Worm (Caenorhabditis elegans): Measurements from ENCODE around the gene pqn-51.
A peak's percentile ranks its signal among the peaks of the same experiment; 100 is the strongest.

The pqn-51 gene

ce11 chrV:5012193-5012853, 37.1 kb upstream of the pqn-51 start, which contains the start of gene srr-6:
Gene srr-6 (plus strand): TSS chrV:5012803.
- TF ChIP-seq lin-32 (GFP tag; optimal IDR thresholded peaks at IDR 0.05) (no peak), pha-4 (tag; optimal IDR thresholded peaks at IDR 0.05) (no peak), ceh-43 (GFP tag; optimal IDR thresholded peaks at IDR 0.05) (no peak), zip-8 (tag; optimal IDR thresholded peaks at IDR 0.05) (no peak), cnd-1 (tag; optimal IDR thresholded peaks at IDR 0.05) (no peak)

- TF ChIP-seq ces-1 (GFP tag; optimal IDR thresholded peaks at IDR 0.05): peak; percentile 33
- TF ChIP-seq mep-1 (tag; optimal IDR thresholded peaks at IDR 0.05): no peak
- no peak for TF ChIP-seq unc-39 (tag; optimal IDR thresholded peaks at IDR 0.05)
Observed at ce11 chrV:5016728-5017127, 32.7 kb upstream of the pqn-51 start.

- TF ChIP-seq lin-32 (GFP tag; optimal IDR thresholded peaks at IDR 0.05): no peak
- TF ChIP-seq mls-2 (tag; optimal IDR thresholded peaks at IDR 0.05): no peak
- no peak for TF ChIP-seq hlh-1 (tag; optimal IDR thresholded peaks at IDR 0.05)
- TF ChIP-seq snpc-4 (tag; optimal IDR thresholded peaks at IDR 0.05): no peak
- TF ChIP-seq unc-39 (tag; optimal IDR thresholded peaks at IDR 0.05): no peak
- TF ChIP-seq ceh-43 (GFP tag; optimal IDR thresholded peaks at IDR 0.05): no peak
- TF ChIP-seq elt-3 (tag; optimal IDR thresholded peaks at IDR 0.05): no peak
- TF ChIP-seq bed-3 (GFP tag; optimal IDR thresholded peaks at IDR 0.05): no peak
- no peak for TF ChIP-seq elt-1 (tag; optimal IDR thresholded peaks at IDR 0.05; ENCODE audit: borderline replicate concordance, insufficient read depth)
- no peak for TF ChIP-seq M03D4.4 (tag; optimal IDR thresholded peaks at IDR 0.05)
- no peak for TF ChIP-seq flh-1 (GFP tag; optimal IDR thresholded peaks at IDR 0.05)
- no peak for TF ChIP-seq nhr-12 (tag; optimal IDR thresholded peaks at IDR 0.05)
- no peak for TF ChIP-seq unc-62 (GFP tag; optimal IDR thresholded peaks at IDR 0.05)
- no peak for TF ChIP-seq mab-5 (tag; optimal IDR thresholded peaks at IDR 0.05)
- no peak for TF ChIP-seq tbx-8 (GFP tag; optimal IDR thresholded peaks at IDR 0.05)
- TF ChIP-seq pha-4 (tag; optimal IDR thresholded peaks at IDR 0.05): no peak
- no peak for TF ChIP-seq blmp-1 (tag; optimal IDR thresholded peaks at IDR 0.05)
Observed at ce11 chrV:5018067-5018466, 31.3 kb upstream of the pqn-51 start.

- TF ChIP-seq pha-4 (tag; optimal IDR thresholded peaks at IDR 0.05) (no peak), ceh-39 (tag; optimal IDR thresholded peaks at IDR 0.05) (no peak), zip-8 (tag; optimal IDR thresholded peaks at IDR 0.05) (no peak), unc-39 (tag; optimal IDR thresholded peaks at IDR 0.05) (no peak), blmp-1 (tag; optimal IDR thresholded peaks at IDR 0.05) (no peak), ztf-11 (tag; optimal IDR thresholded peaks at IDR 0.05) (no peak), unc-120 (tag; optimal IDR thresholded peaks at IDR 0.05; ENCODE audit: poor library complexity, severe bottlenecking) (no peak), M03D4.4 (tag; optimal IDR thresholded peaks at IDR 0.05) (no peak)
Observed at ce11 chrV:5018810-5019274, 30.6 kb upstream of the pqn-51 start, which contains the start of gene srr-4. Gene srr-4 (plus strand): TSS chrV:5019224.

ce11 chrV:5023355-5023754, 26.1 kb upstream of the pqn-51 start:
- TF ChIP-seq zip-8 (tag; optimal IDR thresholded peaks at IDR 0.05): peak; percentile 98
- no peak for TF ChIP-seq flh-1 (GFP tag; optimal IDR thresholded peaks at IDR 0.05)
- TF ChIP-seq nhr-2 (tag; optimal IDR thresholded peaks at IDR 0.05): peak; percentile 43

ce11 chrV:5026438-5026837, 23.0 kb upstream of the pqn-51 start:
- no peak for TF ChIP-seq unc-39 (tag; optimal IDR thresholded peaks at IDR 0.05)
- TF ChIP-seq elt-1 (tag; optimal IDR thresholded peaks at IDR 0.05; ENCODE audit: borderline replicate concordance, insufficient read depth): no peak
- no peak for TF ChIP-seq tbx-8 (GFP tag; optimal IDR thresholded peaks at IDR 0.05)
- TF ChIP-seq blmp-1 (tag; optimal IDR thresholded peaks at IDR 0.05): no peak
- TF ChIP-seq ceh-43 (GFP tag; optimal IDR thresholded peaks at IDR 0.05): no peak

- TF ChIP-seq unc-39 (tag; optimal IDR thresholded peaks at IDR 0.05): no peak
- TF ChIP-seq elt-3 (tag; optimal IDR thresholded peaks at IDR 0.05): peak; percentile 43
- no peak for TF ChIP-seq mls-2 (tag; optimal IDR thresholded peaks at IDR 0.05)
Observed at ce11 chrV:5027640-5028039, 21.8 kb upstream of the pqn-51 start, which contains the start of gene cpt-4. Gene cpt-4 (minus strand): TSS chrV:5027723.

Measured in whole organism, mixed stage, embryonic.